Fruit fly (Drosophila melanogaster): Measurements from ENCODE around the gene CG33322.

CG33322 gene

dm6 chr2L:20840462-20841038, 24.5 kb upstream of the CG33322 start, which contains the start of gene CG31676 (continued):
- TF ChIP-seq Bgb (GFP tag; IDR thresholded peaks at IDR 0.05; ENCODE audit: partially characterized antibody) = no peak
- no peak for TF ChIP-seq dmrt11E (tag; optimal IDR thresholded peaks at IDR 0.05)
- no peak for TF ChIP-seq Sin3A (optimal IDR thresholded peaks at IDR 0.05)
- no peak for TF ChIP-seq pum (GFP tag; optimal IDR thresholded peaks at IDR 0.05)
- no peak for TF ChIP-seq CG6654 (GFP tag; optimal IDR thresholded peaks at IDR 0.05)
- no peak for TF ChIP-seq fd102C (GFP tag; optimal IDR thresholded peaks at IDR 0.05)
- no peak for TF ChIP-seq CG7372 (GFP tag; IDR thresholded peaks at IDR 0.05)
- TF ChIP-seq kni (GFP tag; optimal IDR thresholded peaks at IDR 0.05) = no peak
- TF ChIP-seq NFAT (GFP tag; IDR thresholded peaks at IDR 0.05) = no peak
- TF ChIP-seq rib (GFP tag; IDR thresholded peaks at IDR 0.05) = no peak
- TF ChIP-seq CG2678 (tag; optimal IDR thresholded peaks at IDR 0.05) = no peak
- TF ChIP-seq kah (GFP tag; optimal IDR thresholded peaks at IDR 0.05) = no peak
- TF ChIP-seq sim (GFP tag; IDR thresholded peaks at IDR 0.05) = no peak
- TF ChIP-seq hth (optimal IDR thresholded peaks at IDR 0.05) = no peak
- TF ChIP-seq tll (GFP tag; optimal IDR thresholded peaks at IDR 0.05) = no peak
- TF ChIP-seq wdn (GFP tag; IDR thresholded peaks at IDR 0.05) = peak; percentile 40; the same call in 1 of the 2 replicates
- no peak for TF ChIP-seq pnt (GFP tag; optimal IDR thresholded peaks at IDR 0.05)
- no peak for TF ChIP-seq hb (GFP tag; IDR thresholded peaks at IDR 0.05; ENCODE audit: partially characterized antibody)
- TF ChIP-seq CG18476 (GFP tag; optimal IDR thresholded peaks at IDR 0.05) = no peak
- TF ChIP-seq CG4404 (GFP tag; IDR thresholded peaks at IDR 0.05) = no peak
- TF ChIP-seq vfl (GFP tag; optimal IDR thresholded peaks at IDR 0.05) = no peak
- TF ChIP-seq wor (GFP tag; IDR thresholded peaks at IDR 0.05) = no peak
- TF ChIP-seq CG10431 (GFP tag; optimal IDR thresholded peaks at IDR 0.05) = no peak
- TF ChIP-seq bab2 (GFP tag; optimal IDR thresholded peaks at IDR 0.05) = no peak
- TF ChIP-seq cad (GFP tag; optimal IDR thresholded peaks at IDR 0.05) = no peak
- TF ChIP-seq CG1602 (GFP tag; optimal IDR thresholded peaks at IDR 0.05) = no peak
- TF ChIP-seq Vsx1 (GFP tag; optimal IDR thresholded peaks at IDR 0.05) = no peak
- no peak for TF ChIP-seq h (optimal IDR thresholded peaks at IDR 0.05)
- TF ChIP-seq Bteb2 (GFP tag; optimal IDR thresholded peaks at IDR 0.05) = no peak
- TF ChIP-seq tgo (GFP tag; IDR thresholded peaks at IDR 0.05) = no peak
- no peak for TF ChIP-seq chif (GFP tag; optimal IDR thresholded peaks at IDR 0.05)
- TF ChIP-seq CG10321 (GFP tag; IDR thresholded peaks at IDR 0.05) = no peak
- TF ChIP-seq NfI (GFP tag; optimal IDR thresholded peaks at IDR 0.05) = peak; percentile 10
- no peak for TF ChIP-seq ftz-f1 (GFP tag; optimal IDR thresholded peaks at IDR 0.05)
- peak; percentile 53 for TF ChIP-seq Hmr (GFP tag; optimal IDR thresholded peaks at IDR 0.05)
- TF ChIP-seq CG11093 (GFP tag; IDR thresholded peaks at IDR 0.05) = no peak
- peak; percentile 29; the same call in 1 of the 3 replicates for TF ChIP-seq dysf (GFP tag; IDR thresholded peaks at IDR 0.05)
- no peak for TF ChIP-seq Side (GFP tag; optimal IDR thresholded peaks at IDR 0.05)
- TF ChIP-seq CG17612 (GFP tag; IDR thresholded peaks at IDR 0.05) = 0 out of 2 replicates have a peak, but pooled peaks have one; percentile 23
- no peak for TF ChIP-seq CG2889 (GFP tag; IDR thresholded peaks at IDR 0.05)
- TF ChIP-seq esg (GFP tag; conservative IDR thresholded peaks at IDR 0.05) = no peak
- TF ChIP-seq Xbp1 (GFP tag; optimal IDR thresholded peaks at IDR 0.05) = no peak
- no peak for TF ChIP-seq lmd (GFP tag; IDR thresholded peaks at IDR 0.05)
- peak; percentile 74 for TF ChIP-seq z (GFP tag; IDR thresholded peaks at IDR 0.05)
- TF ChIP-seq ci (GFP tag; IDR thresholded peaks at IDR 0.05) = peak; percentile 70
- TF ChIP-seq sob (GFP tag; IDR thresholded peaks at IDR 0.05) = no peak
- TF ChIP-seq fru (optimal IDR thresholded peaks at IDR 0.05) = no peak

All from whole organism, embryonic.